Worm (Caenorhabditis elegans): ENCODE results near the gene acr-20.

The acr-20 gene

DNA sequence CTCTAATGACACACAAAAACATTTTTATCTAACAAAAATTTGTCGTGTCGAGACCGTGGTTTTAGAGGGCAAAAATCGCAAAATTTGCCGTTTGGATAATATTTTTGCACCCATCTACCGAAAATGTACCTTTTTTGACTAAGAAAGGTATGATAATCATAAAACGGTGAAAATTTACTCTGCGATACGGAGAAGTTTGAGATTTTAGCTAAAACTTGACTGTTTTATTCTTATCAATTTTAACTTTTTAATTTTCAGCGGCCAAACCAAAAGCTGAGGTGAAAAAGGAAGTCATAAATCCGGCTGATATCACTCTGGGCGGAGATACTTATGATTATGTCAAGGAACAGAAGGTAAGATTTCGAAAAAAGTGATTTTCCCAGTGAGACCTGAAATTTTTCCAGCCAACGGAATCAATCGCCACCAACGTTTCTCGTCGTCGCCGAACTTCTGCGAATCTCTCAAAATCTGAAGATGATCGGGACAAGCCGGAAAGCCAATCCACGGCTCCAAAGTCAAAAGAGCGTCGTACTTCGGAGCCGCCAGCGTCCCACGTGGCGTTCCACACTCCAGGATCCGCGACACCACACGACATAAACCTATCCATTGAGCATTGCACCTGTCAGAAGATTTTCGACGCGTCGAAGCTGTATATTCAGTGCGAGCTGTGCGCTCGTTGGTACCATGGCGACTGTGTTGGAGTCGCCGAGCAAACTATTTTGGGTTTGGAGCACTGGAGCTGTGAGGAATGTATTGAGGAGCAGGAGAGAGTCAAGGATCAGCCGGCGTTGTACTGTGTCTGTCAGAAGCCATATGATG, 28.6 kb upstream of the acr-20 start:
- TF ChIP-seq nhr-237 (tag; optimal IDR thresholded peaks at IDR 0.05), result no peak
- no peak for TF ChIP-seq unc-55 (GFP tag; optimal IDR thresholded peaks at IDR 0.05)
- TF ChIP-seq nhr-11 (tag; optimal IDR thresholded peaks at IDR 0.05), result no peak
- TF ChIP-seq dmd-4 (tag; optimal IDR thresholded peaks at IDR 0.05), result no peak
- TF ChIP-seq nhr-77 (tag; optimal IDR thresholded peaks at IDR 0.05), result no peak
- TF ChIP-seq mdl-1 (tag; optimal IDR thresholded peaks at IDR 0.05), result no peak
- no peak for TF ChIP-seq nhr-10 (tag; optimal IDR thresholded peaks at IDR 0.05)
- no peak for TF ChIP-seq F13H6.1 (tag; optimal IDR thresholded peaks at IDR 0.05)
- TF ChIP-seq nhr-23 (tag; optimal IDR thresholded peaks at IDR 0.05), result no peak
- TF ChIP-seq snpc-4 (tag; optimal IDR thresholded peaks at IDR 0.05), result no peak
- TF ChIP-seq ztf-4 (tag; optimal IDR thresholded peaks at IDR 0.05), result no peak
- TF ChIP-seq nhr-21 (tag; optimal IDR thresholded peaks at IDR 0.05), result no peak
- no peak for TF ChIP-seq sem-4 (tag; optimal IDR thresholded peaks at IDR 0.05)
- no peak for TF ChIP-seq gmeb-1 (tag; optimal IDR thresholded peaks at IDR 0.05)
- TF ChIP-seq ama-1 (optimal IDR thresholded peaks at IDR 0.05), result peak; percentile 93
- peak; percentile 10 for TF ChIP-seq C34F6.9 (tag; optimal IDR thresholded peaks at IDR 0.05)
- TF ChIP-seq peb-1 (tag; optimal IDR thresholded peaks at IDR 0.05), result no peak
- TF ChIP-seq lsy-2 (tag; optimal IDR thresholded peaks at IDR 0.05), result peak in 1 of 2 experiments; percentile 0
- no peak for TF ChIP-seq skn-1 (tag; optimal IDR thresholded peaks at IDR 0.05)

- no peak for TF ChIP-seq nhr-23 (tag; optimal IDR thresholded peaks at IDR 0.05)
- TF ChIP-seq F13H6.1 (tag; optimal IDR thresholded peaks at IDR 0.05), result peak; percentile 23
- no peak for TF ChIP-seq nhr-237 (tag; optimal IDR thresholded peaks at IDR 0.05)
- peak; percentile 6 for TF ChIP-seq sma-3 (GFP tag; optimal IDR thresholded peaks at IDR 0.05)
- no peak for TF ChIP-seq nhr-10 (tag; optimal IDR thresholded peaks at IDR 0.05)
- no peak for TF ChIP-seq skn-1 (tag; optimal IDR thresholded peaks at IDR 0.05)
- no peak for TF ChIP-seq elt-1 (tag; optimal IDR thresholded peaks at IDR 0.05)
- TF ChIP-seq unc-62 (GFP tag; optimal IDR thresholded peaks at IDR 0.05), result no peak
- no peak for TF ChIP-seq blmp-1 (tag; optimal IDR thresholded peaks at IDR 0.05; ENCODE audit: insufficient read depth)
- no peak for TF ChIP-seq ztf-1 (GFP tag; conservative IDR thresholded peaks at IDR 0.05)
- no peak for TF ChIP-seq mbf-1 (tag; optimal IDR thresholded peaks at IDR 0.05)
- TF ChIP-seq nhr-21 (tag; optimal IDR thresholded peaks at IDR 0.05), result no peak
- no peak for TF ChIP-seq lin-11 (tag; optimal IDR thresholded peaks at IDR 0.05)
- TF ChIP-seq gmeb-1 (tag; optimal IDR thresholded peaks at IDR 0.05), result no peak
- peak; percentile 99 for TF ChIP-seq ama-1 (optimal IDR thresholded peaks at IDR 0.05)
- TF ChIP-seq ceh-82 (tag; optimal IDR thresholded peaks at IDR 0.05), result no peak
- TF ChIP-seq nhr-25 (tag; optimal IDR thresholded peaks at IDR 0.05), result no peak
Measured at ce11 chrII:14405489-14406059, 27.9 kb upstream of the acr-20 start.

ce11 chrII:14404741-14405488, 27.2 kb upstream of the acr-20 start:
- TF ChIP-seq C34F6.9 (tag; optimal IDR thresholded peaks at IDR 0.05) (peak; percentile 83), gmeb-1 (tag; optimal IDR thresholded peaks at IDR 0.05) (peak; percentile 28), ceh-16 (tag; optimal IDR thresholded peaks at IDR 0.05) (peak; percentile 40), fos-1 (tag; optimal IDR thresholded peaks at IDR 0.05) (peak; percentile 84), lin-39 (tag; optimal IDR thresholded peaks at IDR 0.05) (no peak), lin-11 (tag; optimal IDR thresholded peaks at IDR 0.05) (peak; percentile 7), nhr-10 (tag; optimal IDR thresholded peaks at IDR 0.05) (no peak), nhr-6 (tag; optimal IDR thresholded peaks at IDR 0.05) (peak; percentile 25), nhr-25 (tag; optimal IDR thresholded peaks at IDR 0.05) (peak; percentile 94), egl-27 (tag; optimal IDR thresholded peaks at IDR 0.05) (peak; percentile 31), Y55F3AM.14 (GFP tag; optimal IDR thresholded peaks at IDR 0.05) (peak; percentile 70), mdl-1 (tag; optimal IDR thresholded peaks at IDR 0.05) (peak; percentile 23 to 52), snpc-4 (tag; optimal IDR thresholded peaks at IDR 0.05) (no peak), unc-55 (GFP tag; optimal IDR thresholded peaks at IDR 0.05) (peak; percentile 57), nhr-21 (tag; optimal IDR thresholded peaks at IDR 0.05) (peak; percentile 93), unc-62 (GFP tag; optimal IDR thresholded peaks at IDR 0.05) (peak; percentile 23), nhr-77 (tag; optimal IDR thresholded peaks at IDR 0.05) (peak; percentile 77), nhr-237 (tag; optimal IDR thresholded peaks at IDR 0.05) (no peak), nhr-12 (tag; optimal IDR thresholded peaks at IDR 0.05) (no peak), skn-1 (tag; optimal IDR thresholded peaks at IDR 0.05) (no peak), unc-39 (tag; optimal IDR thresholded peaks at IDR 0.05) (no peak), nhr-11 (tag; optimal IDR thresholded peaks at IDR 0.05) (no peak), nhr-129 (tag; optimal IDR thresholded peaks at IDR 0.05) (peak; percentile 82), ztf-4 (tag; optimal IDR thresholded peaks at IDR 0.05) (peak; percentile 48), R02D3.7 (tag; optimal IDR thresholded peaks at IDR 0.05) (no peak), mab-5 (tag; optimal IDR thresholded peaks at IDR 0.05) (peak; percentile 52), aly-2 (tag; optimal IDR thresholded peaks at IDR 0.05) (no peak), sem-4 (tag; optimal IDR thresholded peaks at IDR 0.05) (peak; percentile 90), sma-9 (GFP tag; optimal IDR thresholded peaks at IDR 0.05) (peak; percentile 66), sma-9 (tag; optimal IDR thresholded peaks at IDR 0.05) (no peak), ceh-82 (tag; optimal IDR thresholded peaks at IDR 0.05) (no peak), lsy-2 (tag; optimal IDR thresholded peaks at IDR 0.05) (peak; percentile 49 to 82), sma-3 (GFP tag; optimal IDR thresholded peaks at IDR 0.05) (peak; percentile 87), crh-2 (tag; optimal IDR thresholded peaks at IDR 0.05) (peak; percentile 59), elt-1 (tag; optimal IDR thresholded peaks at IDR 0.05) (no peak), blmp-1 (tag; optimal IDR thresholded peaks at IDR 0.05; ENCODE audit: insufficient read depth) (peak; percentile 43)
